Worm (Caenorhabditis elegans) whole organism, L2 larva: ENCODE measurements around the gene M70.2.

Experiments
- Y55F3AM.14 ChIP-seq: fragments of 200-800 bp; sonication (Bioruptor generic); optimal IDR thresholded peaks from 2 replicates; lab custom pipeline; 2018; ENCODE audit warnings: mild to moderate bottlenecking, missing genetic modification characterization, missing compliant biosample characterization
- ama-1 ChIP-seq: fragments of 150-350 bp; optimal IDR thresholded peaks from 2 replicates; lab custom pipeline; 2018; ENCODE audit warnings: inconsistent platforms
- elt-3 ChIP-seq: sonication (generic microtip); optimal IDR thresholded peaks from 2 replicates; lab custom pipeline; 2017; ENCODE audit warnings: missing biosample characterization, missing genetic modification characterization
- lin-13 ChIP-seq: fragments of 150-350 bp; optimal IDR thresholded peaks from 2 replicates; lab custom pipeline; 2014; ENCODE audit warnings: missing biosample characterization, missing genetic modification reagents, missing genetic modification characterization
- nhr-11 ChIP-seq: fragments of 150-350 bp; optimal IDR thresholded peaks from 2 replicates; lab custom pipeline; 2014; ENCODE audit warnings: missing biosample characterization, missing genetic modification characterization
- nhr-12 ChIP-seq: fragments of 150-350 bp; optimal IDR thresholded peaks from 2 replicates; lab custom pipeline; 2014; ENCODE audit warnings: missing biosample characterization, missing genetic modification characterization
- nhr-129 ChIP-seq: fragments of 150-350 bp; optimal IDR thresholded peaks from 2 replicates; lab custom pipeline; 2014; ENCODE audit warnings: missing biosample characterization, missing genetic modification characterization
- nhr-21 ChIP-seq: fragments of 150-350 bp; optimal IDR thresholded peaks from 2 replicates; lab custom pipeline; 2014; ENCODE audit warnings: missing biosample characterization, missing genetic modification characterization
- nhr-237 ChIP-seq: fragments of 150-350 bp; optimal IDR thresholded peaks from 2 replicates; lab custom pipeline; 2014; ENCODE audit warnings: missing biosample characterization, missing genetic modification characterization
- nhr-25 ChIP-seq: fragments of 150-350 bp; sonication (generic microtip); optimal IDR thresholded peaks from 3 replicates; lab custom pipeline; 2014; ENCODE audit warnings: missing biosample characterization, missing genetic modification characterization
- nhr-77 ChIP-seq: fragments of 150-350 bp; optimal IDR thresholded peaks from 2 replicates; lab custom pipeline; 2014; ENCODE audit warnings: missing biosample characterization, missing genetic modification characterization
- snpc-4 ChIP-seq: fragments of 150-350 bp; optimal IDR thresholded peaks from 2 replicates; lab custom pipeline; 2014; ENCODE audit warnings: missing biosample characterization, missing genetic modification characterization
- zag-1 ChIP-seq: fragments of 150-350 bp; optimal IDR thresholded peaks from 2 replicates; lab custom pipeline; 2014; ENCODE audit warnings: missing biosample characterization, missing genetic modification characterization
- ztf-4 ChIP-seq: fragments of 150-350 bp; optimal IDR thresholded peaks from 2 replicates; lab custom pipeline; 2014; ENCODE audit warnings: missing biosample characterization, missing genetic modification characterization

DNA sequence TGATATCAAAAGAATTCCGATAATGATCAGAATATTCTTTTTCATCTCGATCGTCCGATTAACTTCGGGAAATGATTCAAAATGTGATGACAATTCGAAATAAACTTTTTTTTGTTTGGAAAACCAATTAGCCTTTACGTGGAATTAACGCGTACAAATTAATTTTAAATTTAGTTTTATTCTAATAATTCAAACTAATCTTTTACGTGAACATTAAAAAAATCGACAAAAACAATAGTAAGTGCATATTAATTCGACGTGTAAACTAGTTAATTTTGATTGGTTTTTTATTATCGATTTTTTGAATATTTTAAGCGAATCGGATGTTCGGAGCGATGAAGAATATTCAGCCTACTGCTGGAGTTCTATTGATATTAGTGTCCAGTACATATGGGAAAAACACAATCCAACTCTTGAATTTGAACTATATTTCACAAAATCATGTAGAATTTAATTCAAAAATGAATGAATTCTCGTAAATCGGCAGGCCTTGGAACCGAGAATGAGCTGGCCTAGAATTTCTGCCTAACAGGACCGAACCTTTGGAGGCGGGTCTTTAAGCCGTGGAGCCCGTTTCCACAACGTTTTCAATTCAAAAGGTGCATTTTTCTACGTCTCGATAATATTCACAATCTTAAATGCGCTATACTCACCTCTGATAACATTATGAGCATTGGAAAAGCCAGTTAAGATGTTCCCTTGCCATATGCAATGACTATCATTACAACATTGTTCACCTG, at the start of gene M70.2, which contains the start of gene M70.3:
- TF ChIP-seq elt-3 (tag; lab: Kevin White, UChicago) (no peak), ama-1 (lab: Kevin White, UChicago) (no peak), snpc-4 (tag; lab: Kevin White, UChicago) (no peak), nhr-129 (no peak), nhr-77 (tag; lab: Kevin White, UChicago) (no peak), nhr-21 (tag; lab: Kevin White, UChicago) (no peak), nhr-25 (tag; lab: Kevin White, UChicago) (no peak), nhr-237 (tag; lab: Kevin White, UChicago) (no peak), lin-13 (GFP tag; lab: Kevin White, UChicago) (no peak), nhr-11 (tag; lab: Kevin White, UChicago) (no peak), zag-1 (tag; lab: Kevin White, UChicago) (no peak), Y55F3AM.14 (GFP tag; lab: Kevin White, UChicago) (no peak), ztf-4 (tag; lab: Kevin White, UChicago) (no peak), nhr-12 (tag; lab: Kevin White, UChicago) (no peak)
